Worm (Caenorhabditis elegans): Measurements from ENCODE around the gene cnc-4.
A peak's percentile ranks its signal among the peaks of the same experiment; 100 is the strongest.

- TF ChIP-seq sem-4 (tag; optimal IDR thresholded peaks at IDR 0.05) (peak; percentile 35), nhr-237 (tag; optimal IDR thresholded peaks at IDR 0.05) (no peak), fos-1 (tag; optimal IDR thresholded peaks at IDR 0.05) (peak; percentile 36), unc-62 (GFP tag; optimal IDR thresholded peaks at IDR 0.05) (no peak)
Measured at ce11 chrV:1474486-1475125, 27.6 kb downstream of the cnc-4 start, which contains the start of the genes F53E2.2 and unc-60.

Measured in whole organism, L2 larva.